Fruit fly (Drosophila melanogaster): ENCODE measurements around the gene CG17159.

dm6 chrX:23097250-23097649 is 4.8 kb upstream of the CG17159 start:
- TF ChIP-seq CTCF (optimal IDR thresholded peaks at IDR 0.05) (no peak), CG8478 (optimal IDR thresholded peaks at IDR 0.05) (no peak)

All from S2 (cell line).